Worm (Caenorhabditis elegans) whole organism, midembryonic: Measurements from ENCODE around the gene flp-14.

ENCODE experiments used
- T22C8.4 ChIP-seq: fragments of 200-800 bp; sonication (Bioruptor generic); IDR thresholded peaks from 2 replicates; pipeline ENCODE4 v1.3.6; 2022; ENCODE audit warnings: missing genetic modification characterization, missing compliant biosample characterization
- cog-1 ChIP-seq: sonication (generic microtip); optimal IDR thresholded peaks from 2 replicates; lab custom pipeline; 2016; ENCODE audit warnings: missing genetic modification characterization, missing compliant biosample characterization
- flt-1 ChIP-seq: fragments of 200-800 bp; sonication (Bioruptor generic); IDR thresholded peaks from 2 replicates; pipeline ENCODE4 v1.3.6; 2022; ENCODE audit warnings: missing genetic modification characterization, missing compliant biosample characterization
- klf-2 ChIP-seq: fragments of 200-800 bp; sonication (Bioruptor generic); conservative IDR thresholded peaks from 2 replicates; pipeline ENCODE4 v1.3.6; 2022; ENCODE audit warnings: missing genetic modification reagents, missing genetic modification characterization, missing compliant biosample characterization
- med-1 ChIP-seq: sonication (generic microtip); optimal IDR thresholded peaks from 2 replicates; lab custom pipeline; 2017; ENCODE audit warnings: missing genetic modification characterization, mild to moderate bottlenecking, missing compliant biosample characterization, antibody characterized with exemption, missing genetic modification reagents; ENCODE audit not compliant: insufficient read depth
- ref-1 ChIP-seq: fragments of 200-800 bp; sonication (Bioruptor generic); conservative IDR thresholded peaks from 2 replicates; pipeline ENCODE4 v1.3.6; 2022; ENCODE audit warnings: missing genetic modification reagents, missing genetic modification characterization, missing compliant biosample characterization
- tab-1 ChIP-seq: fragments of 200-800 bp; sonication (Bioruptor generic); IDR thresholded peaks from 2 replicates; pipeline ENCODE4 v1.3.6; 2022; ENCODE audit warnings: missing genetic modification characterization, missing compliant biosample characterization
- ztf-23 ChIP-seq: fragments of 200-800 bp; sonication (Bioruptor generic); IDR thresholded peaks from 2 replicates; pipeline ENCODE4 v1.3.6; 2022; ENCODE audit warnings: missing genetic modification reagents, missing genetic modification characterization, missing compliant biosample characterization
- ztf-29 ChIP-seq: fragments of 200-800 bp; sonication (Bioruptor generic); IDR thresholded peaks from 2 replicates; pipeline ENCODE4 v1.3.6; 2022; ENCODE audit warnings: missing genetic modification reagents, missing genetic modification characterization, missing compliant biosample characterization

DNA sequence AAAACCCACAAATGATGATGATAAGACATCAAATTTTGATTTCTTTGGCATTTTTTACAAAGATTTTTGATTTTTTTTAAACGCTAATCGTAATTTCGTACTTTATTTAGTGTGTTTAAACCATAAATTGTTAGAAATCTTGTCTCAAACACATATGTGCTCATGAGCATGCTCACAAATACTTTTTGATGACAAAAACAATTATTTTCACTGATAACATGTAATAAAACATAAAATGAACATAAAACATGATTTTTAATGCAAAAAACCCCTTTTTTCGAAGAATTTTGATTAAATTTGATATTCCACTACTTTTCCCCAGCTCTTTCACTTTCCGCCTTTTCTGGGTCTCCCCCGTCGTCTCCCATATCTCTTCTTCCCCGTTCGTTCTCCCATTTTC, 22.5 kb downstream of the flp-14 start:
- TF ChIP-seq ref-1 (GFP tag; lab: Robert Waterston, UW) (no peak), flt-1 (no peak), cog-1 (tag; lab: Kevin White, UChicago) (no peak), T22C8.4 (GFP tag; lab: Robert Waterston, UW) (no peak), klf-2 (GFP tag; lab: Robert Waterston, UW) (no peak), med-1 (no peak), ztf-23 (no peak), ztf-29 (no peak), tab-1 (no peak)
